Fruit fly (Drosophila melanogaster): Measurements from ENCODE around the gene Osi1.
A peak's percentile ranks its signal among the peaks of the same experiment; 100 is the strongest.

dm6 chr3R:6182511-6182910 is 9.2 kb downstream of the Osi1 start:
- TF ChIP-seq h (optimal IDR thresholded peaks at IDR 0.05) = no peak
- peak; percentile 45 for TF ChIP-seq Asciz (GFP tag; optimal IDR thresholded peaks at IDR 0.05)
- no peak for TF ChIP-seq esg (GFP tag; conservative IDR thresholded peaks at IDR 0.05)
- peak; percentile 31 for TF ChIP-seq Meics (GFP tag; optimal IDR thresholded peaks at IDR 0.05)
- no peak for TF ChIP-seq slou (GFP tag; optimal IDR thresholded peaks at IDR 0.05)
